Fruit fly (Drosophila melanogaster): Measurements from ENCODE around the gene ush.

DNA sequence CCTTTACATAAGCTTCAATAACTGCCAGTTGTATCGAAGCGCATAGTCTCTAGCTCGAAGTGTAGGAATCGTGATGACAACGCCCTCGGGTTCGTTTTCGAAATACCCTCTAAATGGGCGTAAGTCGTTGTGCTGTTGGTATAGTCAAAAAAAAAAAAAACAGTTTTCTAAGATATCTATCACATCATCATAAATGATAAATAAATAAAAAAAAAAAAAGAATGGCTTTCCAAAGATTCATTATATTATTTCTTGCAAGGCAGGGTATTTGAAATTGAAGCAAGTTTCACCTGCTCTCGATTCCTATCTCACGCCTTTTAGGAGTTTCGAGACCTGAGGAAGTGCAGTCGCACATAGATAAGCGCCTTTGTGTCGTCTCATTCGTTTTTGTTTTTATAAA, 17.3 kb downstream of the ush start:
- TF ChIP-seq wor (GFP tag; IDR thresholded peaks at IDR 0.05) = no peak; the same call in 1 of the 2 replicates
- no peak for TF ChIP-seq HLH4C (GFP tag; IDR thresholded peaks at IDR 0.05; ENCODE audit: partially characterized antibody)
- no peak for TF ChIP-seq CG8089 (GFP tag; optimal IDR thresholded peaks at IDR 0.05)
- no peak for TF ChIP-seq NFAT (GFP tag; IDR thresholded peaks at IDR 0.05)
- TF ChIP-seq CG18619 (GFP tag; optimal IDR thresholded peaks at IDR 0.05) = no peak
- peak; percentile 31; the same call in 1 of the 2 replicates for TF ChIP-seq E2f2 (GFP tag; IDR thresholded peaks at IDR 0.05)
- TF ChIP-seq Mrtf (GFP tag; IDR thresholded peaks at IDR 0.05) = no peak
- no peak for TF ChIP-seq hth (optimal IDR thresholded peaks at IDR 0.05)
- no peak for TF ChIP-seq so (GFP tag; IDR thresholded peaks at IDR 0.05)
- TF ChIP-seq CG14014 (GFP tag; IDR thresholded peaks at IDR 0.05) = no peak

Measured in whole organism, embryonic.